Worm (Caenorhabditis elegans) whole organism, midembryonic: Measurements from ENCODE around the gene F02C12.1.

Experiments used
- klf-2 ChIP-seq: fragments of 200-800 bp; sonication (Bioruptor generic); conservative IDR thresholded peaks from 2 replicates; pipeline ENCODE4 v1.3.6; 2022; ENCODE audit warnings: missing genetic modification reagents, missing genetic modification characterization, missing compliant biosample characterization
- med-1 ChIP-seq: sonication (generic microtip); optimal IDR thresholded peaks from 2 replicates; lab custom pipeline; 2017; ENCODE audit warnings: missing genetic modification characterization, mild to moderate bottlenecking, missing compliant biosample characterization, antibody characterized with exemption, missing genetic modification reagents; ENCODE audit not compliant: insufficient read depth
- ref-1 ChIP-seq: fragments of 200-800 bp; sonication (Bioruptor generic); conservative IDR thresholded peaks from 2 replicates; pipeline ENCODE4 v1.3.6; 2022; ENCODE audit warnings: missing genetic modification reagents, missing genetic modification characterization, missing compliant biosample characterization
- tab-1 ChIP-seq: fragments of 200-800 bp; sonication (Bioruptor generic); IDR thresholded peaks from 2 replicates; pipeline ENCODE4 v1.3.6; 2022; ENCODE audit warnings: missing genetic modification characterization, missing compliant biosample characterization
- ztf-29 ChIP-seq: fragments of 200-800 bp; sonication (Bioruptor generic); IDR thresholded peaks from 2 replicates; pipeline ENCODE4 v1.3.6; 2022; ENCODE audit warnings: missing genetic modification reagents, missing genetic modification characterization, missing compliant biosample characterization

DNA sequence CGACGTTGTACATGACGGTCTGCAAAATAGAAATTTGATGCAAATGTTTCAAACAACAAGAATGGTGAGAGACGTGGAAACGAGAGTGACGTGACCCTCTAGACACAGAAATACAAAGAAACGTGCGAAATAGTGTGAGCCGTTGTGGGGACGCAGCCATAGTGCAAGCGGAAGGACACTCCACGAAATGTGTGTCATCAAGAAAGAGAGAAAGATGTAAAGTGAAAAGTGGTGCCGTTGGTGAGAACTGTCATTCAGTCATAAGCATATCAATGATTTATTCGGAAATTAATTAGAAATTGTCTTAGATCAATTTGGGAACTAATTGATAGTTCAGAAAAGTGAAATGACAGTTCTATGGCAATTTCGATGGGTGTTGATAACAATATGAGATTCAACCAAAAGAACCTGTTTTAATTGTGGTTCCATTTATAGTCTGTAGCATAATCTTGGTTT, 18.0 kb downstream of the F02C12.1 start, which contains the start of gene C29F7.3:
- TF ChIP-seq klf-2 (GFP tag; lab: Robert Waterston, UW) (no peak), ref-1 (GFP tag; lab: Robert Waterston, UW) (no peak), tab-1 (no peak), med-1 (GFP tag; lab: Kevin White, UChicago) (no peak), ztf-29 (GFP tag; lab: Robert Waterston, UW) (no peak)
